Fruit fly (Drosophila melanogaster) whole organism, embryonic: ENCODE data around the gene rk.
A peak's percentile ranks its signal among the peaks of the same experiment; 100 is the strongest.

Experiments used
- Atf3 ChIP-seq: fragments of 200-800 bp; sonication (Bioruptor generic); optimal IDR thresholded peaks from 3 replicates; lab custom pipeline; 2016; ENCODE audit warnings: missing biosample characterization, missing genetic modification characterization
- CG10274 ChIP-seq: fragments of 200-800 bp; sonication (Bioruptor generic); optimal IDR thresholded peaks from 3 replicates; lab custom pipeline; 2017; ENCODE audit warnings: missing biosample characterization, mild to moderate bottlenecking, missing genetic modification characterization
- CG10431 ChIP-seq: fragments of 200-800 bp; sonication (Bioruptor generic); optimal IDR thresholded peaks from 3 replicates; lab custom pipeline; 2018; ENCODE audit warnings: missing biosample characterization, mild to moderate bottlenecking, missing genetic modification characterization
- CG11560 ChIP-seq: fragments of 200-800 bp; sonication (Bioruptor generic); IDR thresholded peaks from 3 replicates; pipeline ENCODE4 v1.3.6; 2022; ENCODE audit warnings: missing biosample characterization, missing genetic modification characterization
- CG1233 ChIP-seq: fragments of 200-800 bp; sonication (Bioruptor generic); optimal IDR thresholded peaks from 4 replicates; lab custom pipeline; 2018; ENCODE audit warnings: missing biosample characterization, mild to moderate bottlenecking, missing genetic modification characterization
- CG12659 ChIP-seq: fragments of 200-800 bp; sonication (Bioruptor generic); optimal IDR thresholded peaks from 3 replicates; lab custom pipeline; 2017; ENCODE audit warnings: mild to moderate bottlenecking, missing biosample characterization, missing genetic modification reagents, missing genetic modification characterization
- CG12942 ChIP-seq: fragments of 200-800 bp; sonication (Bioruptor generic); optimal IDR thresholded peaks from 3 replicates; lab custom pipeline; 2016; ENCODE audit warnings: missing biosample characterization, missing genetic modification characterization
- CG13287 ChIP-seq: fragments of 200-800 bp; sonication (Bioruptor generic); IDR thresholded peaks from 2 replicates; pipeline ENCODE4 v1.3.6; 2022; ENCODE audit warnings: missing biosample characterization, missing genetic modification characterization; ENCODE audit not compliant: partially characterized antibody
- CG14710 ChIP-seq: fragments of 200-800 bp; sonication (Bioruptor generic); optimal IDR thresholded peaks from 3 replicates; lab custom pipeline; 2019; ENCODE audit warnings: missing biosample characterization, mild to moderate bottlenecking, missing genetic modification characterization, moderate library complexity
- CG14860 ChIP-seq: fragments of 200-800 bp; sonication (Bioruptor generic); IDR thresholded peaks from 3 replicates; pipeline ENCODE4 v1.3.6; 2022; ENCODE audit warnings: missing biosample characterization, missing genetic modification characterization; ENCODE audit not compliant: partially characterized antibody
- CG15601 ChIP-seq: fragments of 200-800 bp; sonication (Bioruptor generic); optimal IDR thresholded peaks from 3 replicates; lab custom pipeline; 2019; ENCODE audit warnings: missing biosample characterization, mild to moderate bottlenecking, missing genetic modification characterization, moderate library complexity
- CG3281 ChIP-seq: fragments of 200-800 bp; sonication (Bioruptor generic); optimal IDR thresholded peaks from 3 replicates; lab custom pipeline; 2017; ENCODE audit warnings: missing biosample characterization, mild to moderate bottlenecking, missing genetic modification characterization
- CG34224 ChIP-seq: fragments of 200-800 bp; sonication (Bioruptor generic); IDR thresholded peaks from 3 replicates; pipeline ENCODE4 v1.3.6; 2022; ENCODE audit warnings: missing biosample characterization, missing genetic modification characterization; ENCODE audit not compliant: partially characterized antibody
- CG3847 ChIP-seq: fragments of 200-800 bp; sonication (Bioruptor generic); IDR thresholded peaks from 2 replicates; pipeline ENCODE4 v1.3.6; 2022; ENCODE audit warnings: missing biosample characterization, missing genetic modification characterization
- CG6272 ChIP-seq: fragments of 200-800 bp; sonication (Bioruptor generic); IDR thresholded peaks from 2 replicates; pipeline ENCODE4 v1.3.6; 2022; ENCODE audit warnings: missing biosample characterization, missing genetic modification characterization
- CG6689 ChIP-seq: fragments of 200-800 bp; sonication (Bioruptor generic); IDR thresholded peaks from 2 replicates; pipeline ENCODE4 v1.3.6; 2022; ENCODE audit warnings: missing biosample characterization, missing genetic modification characterization
- CG6813 ChIP-seq: fragments of 200-800 bp; sonication (Bioruptor generic); optimal IDR thresholded peaks from 2 replicates; lab custom pipeline; 2017; ENCODE audit warnings: missing biosample characterization, missing genetic modification characterization, mild to moderate bottlenecking, moderate library complexity, missing genetic modification reagents
- CG7745 ChIP-seq: fragments of 200-800 bp; sonication (Bioruptor generic); optimal IDR thresholded peaks from 2 replicates; lab custom pipeline; 2018; ENCODE audit warnings: missing biosample characterization, mild to moderate bottlenecking, missing genetic modification characterization, moderate library complexity
- CG8089 ChIP-seq: fragments of 200-800 bp; sonication (Bioruptor generic); optimal IDR thresholded peaks from 3 replicates; lab custom pipeline; 2016; ENCODE audit warnings: missing biosample characterization, missing genetic modification characterization
- Chrac-16 ChIP-seq: fragments of 200-800 bp; sonication (Bioruptor generic); optimal IDR thresholded peaks from 3 replicates; lab custom pipeline; 2016; ENCODE audit warnings: missing biosample characterization, missing genetic modification characterization
- D19B ChIP-seq: fragments of 200-800 bp; sonication (Bioruptor generic); optimal IDR thresholded peaks from 2 replicates; lab custom pipeline; 2017; ENCODE audit warnings: missing biosample characterization, mild to moderate bottlenecking, missing genetic modification characterization
- Dbx ChIP-seq: fragments of 200-800 bp; sonication (Bioruptor generic); IDR thresholded peaks from 3 replicates; pipeline ENCODE4 v1.3.6; 2022; ENCODE audit warnings: missing biosample characterization, missing genetic modification characterization
- Dip3 ChIP-seq: fragments of 200-800 bp; sonication (Bioruptor generic); optimal IDR thresholded peaks from 3 replicates; lab custom pipeline; 2016; ENCODE audit warnings: missing biosample characterization, missing genetic modification characterization
- Dp ChIP-seq: fragments of 200-800 bp; sonication (Bioruptor generic); optimal IDR thresholded peaks from 2 replicates; lab custom pipeline; 2018; ENCODE audit warnings: missing biosample characterization, mild to moderate bottlenecking, missing genetic modification characterization, moderate library complexity
- Elba2 ChIP-seq: fragments of 200-800 bp; sonication (Bioruptor generic); optimal IDR thresholded peaks from 3 replicates; lab custom pipeline; 2016; ENCODE audit warnings: missing biosample characterization, missing genetic modification characterization
- Fer3 ChIP-seq: fragments of 200-800 bp; sonication (Bioruptor generic); optimal IDR thresholded peaks from 2 replicates; lab custom pipeline; 2018; ENCODE audit warnings: missing biosample characterization, mild to moderate bottlenecking, missing genetic modification characterization, moderate library complexity
- Hey ChIP-seq: fragments of 200-800 bp; sonication (Bioruptor generic); optimal IDR thresholded peaks from 3 replicates; lab custom pipeline; 2018; ENCODE audit warnings: missing biosample characterization, mild to moderate bottlenecking, missing genetic modification characterization
- MESR4 ChIP-seq: fragments of 200-800 bp; sonication (Bioruptor generic); optimal IDR thresholded peaks from 2 replicates; lab custom pipeline; 2018; ENCODE audit warnings: missing biosample characterization, mild to moderate bottlenecking, missing genetic modification characterization, moderate library complexity
- MTF-1 ChIP-seq: fragments of 200-800 bp; sonication (Bioruptor generic); optimal IDR thresholded peaks from 2 replicates; lab custom pipeline; 2018; ENCODE audit warnings: missing biosample characterization, mild to moderate bottlenecking, missing genetic modification characterization, borderline replicate concordance
- Oaz ChIP-seq: fragments of 200-800 bp; sonication (Bioruptor generic); IDR thresholded peaks from 2 replicates; pipeline ENCODE4 v1.3.6; 2022; ENCODE audit warnings: missing biosample characterization, missing genetic modification characterization
- Poxn ChIP-seq: fragments of 200-800 bp; sonication (Bioruptor generic); IDR thresholded peaks from 2 replicates; pipeline ENCODE4 v1.3.6; 2022; ENCODE audit warnings: missing biosample characterization, missing genetic modification characterization
- Ssrp ChIP-seq: fragments of 200-800 bp; sonication (Bioruptor generic); optimal IDR thresholded peaks from 2 replicates; lab custom pipeline; 2018; ENCODE audit warnings: missing biosample characterization, mild to moderate bottlenecking, missing genetic modification characterization, moderate library complexity
- bsh ChIP-seq, 2 experiments: fragments of 200-800 bp; sonication (Bioruptor generic); optimal IDR thresholded peaks; 2 replicates each; lab custom pipeline; 2017 to 2018; ENCODE audit warnings: mild to moderate bottlenecking in 2 of 2, missing biosample characterization in 2 of 2, missing genetic modification characterization in 2 of 2, moderate library complexity in 1 of 2
- chif ChIP-seq, 2 experiments: fragments of 200-800 bp; sonication (Bioruptor generic); optimal IDR thresholded peaks; 3 replicates each; lab custom pipeline; 2016; ENCODE audit warnings: missing biosample characterization in 2 of 2, missing genetic modification characterization in 2 of 2
- dan ChIP-seq: fragments of 200-800 bp; sonication (Bioruptor generic); IDR thresholded peaks from 2 replicates; pipeline ENCODE4 v1.3.6; 2022; ENCODE audit warnings: missing biosample characterization, missing genetic modification characterization
- ewg ChIP-seq: fragments of 200-800 bp; sonication (Bioruptor generic); optimal IDR thresholded peaks from 3 replicates; lab custom pipeline; 2017; ENCODE audit warnings: mild to moderate bottlenecking, missing biosample characterization, missing genetic modification reagents, missing genetic modification characterization
- fd96Cb ChIP-seq: fragments of 200-800 bp; sonication (Bioruptor generic); optimal IDR thresholded peaks from 2 replicates; lab custom pipeline; 2018; ENCODE audit warnings: missing biosample characterization, mild to moderate bottlenecking, missing genetic modification characterization, moderate library complexity
- gsb-n ChIP-seq: fragments of 200-800 bp; sonication (Bioruptor generic); optimal IDR thresholded peaks from 3 replicates; lab custom pipeline; 2018; ENCODE audit warnings: missing biosample characterization, mild to moderate bottlenecking, missing genetic modification characterization
- hkb ChIP-seq, 2 experiments: fragments of 200-800 bp in 1 of 2; fragments of >200 bp in 1 of 2; sonication (Bioruptor generic) in 1 of 2; IDR thresholded peaks in 1 of 2; optimal IDR thresholded peaks in 1 of 2; 2 replicates each; pipeline versions ENCODE4 v1.3.6 to Lab custom; 2017 to 2022; ENCODE audit warnings: missing biosample characterization in 1 of 2, missing genetic modification characterization in 1 of 2
- kni ChIP-seq: fragments of 200-800 bp; sonication (Bioruptor generic); optimal IDR thresholded peaks from 3 replicates; lab custom pipeline; 2017; ENCODE audit warnings: mild to moderate bottlenecking, missing biosample characterization, missing genetic modification reagents, missing genetic modification characterization
- lilli ChIP-seq: fragments of 200-800 bp; sonication (Bioruptor generic); optimal IDR thresholded peaks from 3 replicates; lab custom pipeline; 2016; ENCODE audit warnings: missing biosample characterization, missing genetic modification characterization
- lov ChIP-seq, 2 experiments: fragments of 200-800 bp in 1 of 2; fragments of >200 bp in 1 of 2; sonication (Bioruptor generic) in 1 of 2; IDR thresholded peaks in 1 of 2; optimal IDR thresholded peaks in 1 of 2; 2 replicates in 1 of 2; 3 replicates in 1 of 2; pipeline versions ENCODE4 v1.3.6 to Lab custom; 2017 to 2022; ENCODE audit warnings: missing biosample characterization in 1 of 2, missing genetic modification characterization in 1 of 2
- mam ChIP-seq: fragments of 200-800 bp; sonication (Bioruptor generic); optimal IDR thresholded peaks from 3 replicates; lab custom pipeline; 2016; ENCODE audit warnings: missing biosample characterization, missing genetic modification characterization
- nmo ChIP-seq: fragments of 200-800 bp; sonication (Bioruptor generic); optimal IDR thresholded peaks from 2 replicates; lab custom pipeline; 2018; ENCODE audit warnings: missing biosample characterization, mild to moderate bottlenecking, missing genetic modification characterization, moderate library complexity
- otp ChIP-seq: fragments of 200-800 bp; sonication (Bioruptor generic); IDR thresholded peaks from 3 replicates; pipeline ENCODE4, ENCODE4 v1.3.6; 2022; ENCODE audit warnings: missing biosample characterization, missing genetic modification characterization
- pum ChIP-seq: fragments of 200-800 bp; sonication (Bioruptor generic); optimal IDR thresholded peaks from 2 replicates; lab custom pipeline; 2016; ENCODE audit warnings: missing biosample characterization, missing genetic modification characterization
- row ChIP-seq: fragments of 200-800 bp; sonication (Bioruptor generic); IDR thresholded peaks from 3 replicates; pipeline ENCODE4 v1.3.6; 2022; ENCODE audit warnings: missing biosample characterization, missing genetic modification characterization
- seq ChIP-seq: fragments of 200-800 bp; sonication (Bioruptor generic); IDR thresholded peaks from 2 replicates; pipeline ENCODE4 v1.3.6; 2022; ENCODE audit warnings: missing biosample characterization, missing genetic modification characterization
- tup ChIP-seq: fragments of 200-800 bp; sonication (Bioruptor generic); optimal IDR thresholded peaks from 2 replicates; lab custom pipeline; 2016; ENCODE audit warnings: missing biosample characterization, mild to moderate bottlenecking, missing genetic modification characterization, moderate library complexity
- zfh2 ChIP-seq: fragments of 200-800 bp; sonication (Bioruptor generic); optimal IDR thresholded peaks from 2 replicates; lab custom pipeline; 2016; ENCODE audit warnings: missing biosample characterization, missing genetic modification characterization

rk gene

dm6 chr2L:14024746-14025105 is 23.7 kb upstream of the rk start (continued):
- TF ChIP-seq ewg (GFP tag; lab: Kevin White, UChicago): no peak
- TF ChIP-seq Hey (tag; lab: Kevin White, UChicago): no peak
- TF ChIP-seq D19B: peak; percentile 37
- TF ChIP-seq Dip3 (GFP tag; lab: Kevin White, UChicago): peak; percentile 43
- no peak for TF ChIP-seq kni (GFP tag; lab: Kevin White, UChicago)
- TF ChIP-seq CG3847: 0 out of 2 replicates have a peak, but pooled peaks have one; percentile 24
- no peak; the same call in 1 of the 2 replicates for TF ChIP-seq Poxn (GFP tag; lab: Robert Waterston, UW)
- peak; percentile 34 for TF ChIP-seq Chrac-16 (GFP tag; lab: Kevin White, UChicago)
- TF ChIP-seq Fer3 (tag; lab: Kevin White, UChicago): no peak
- TF ChIP-seq Elba2 (GFP tag; lab: Kevin White, UChicago): no peak
- no peak for TF ChIP-seq CG10274 (GFP tag; lab: Kevin White, UChicago)
- TF ChIP-seq seq (GFP tag; lab: Robert Waterston, UW): no peak
- peak; percentile 84 for TF ChIP-seq row (GFP tag; lab: Robert Waterston, UW)
- peak; percentile 31 for TF ChIP-seq mam
- TF ChIP-seq bsh (GFP tag; optimal IDR thresholded peaks at IDR 0.05; lab: Kevin White, UChicago): peak in 1 of 2 experiments; percentile 47
- no peak for TF ChIP-seq CG14860 (GFP tag; lab: Robert Waterston, UW)
- TF ChIP-seq CG34224 (GFP tag; lab: Robert Waterston, UW): no peak
- peak; percentile 61 for TF ChIP-seq Ssrp
- TF ChIP-seq CG11560 (tag; lab: Robert Waterston, UW): no peak
- no peak for TF ChIP-seq CG12942 (GFP tag; lab: Kevin White, UChicago)
- TF ChIP-seq pum: peak; percentile 28
- TF ChIP-seq chif (GFP tag; optimal IDR thresholded peaks at IDR 0.05; lab: Kevin White, UChicago): no peak
- no peak for TF ChIP-seq CG3281 (GFP tag; lab: Kevin White, UChicago)
- TF ChIP-seq dan: no peak
- TF ChIP-seq Atf3 (GFP tag; lab: Kevin White, UChicago): no peak
- TF ChIP-seq CG6813 (GFP tag; lab: Kevin White, UChicago): no peak
- TF ChIP-seq CG14710 (tag; lab: Kevin White, UChicago): peak; percentile 1
- no peak for TF ChIP-seq CG13287 (GFP tag; lab: Robert Waterston, UW)
- TF ChIP-seq CG15601 (tag; lab: Kevin White, UChicago): no peak
- no peak for TF ChIP-seq CG1233
- no peak for TF ChIP-seq Dbx (GFP tag; lab: Robert Waterston, UW)
- no peak for TF ChIP-seq CG6272 (GFP tag; lab: Robert Waterston, UW)
- TF ChIP-seq Dp (GFP tag; lab: Kevin White, UChicago): no peak
- no peak for TF ChIP-seq otp
- TF ChIP-seq zfh2 (GFP tag; lab: Kevin White, UChicago): peak; percentile 40
- TF ChIP-seq CG10431: no peak
- TF ChIP-seq CG12659 (GFP tag; lab: Kevin White, UChicago): peak; percentile 14
- no peak for TF ChIP-seq CG7745 (tag; lab: Kevin White, UChicago)
- TF ChIP-seq MTF-1 (GFP tag; lab: Kevin White, UChicago): no peak
- no peak for TF ChIP-seq tup (GFP tag; lab: Kevin White, UChicago)
- no peak for TF ChIP-seq CG8089
- no peak for TF ChIP-seq lov (optimal IDR thresholded peaks at IDR 0.05; lab: Kevin White, UChicago)
- no peak for TF ChIP-seq lov (GFP tag; IDR thresholded peaks at IDR 0.05; lab: Robert Waterston, UW)
- no peak for TF ChIP-seq gsb-n (tag; lab: Kevin White, UChicago)
- no peak for TF ChIP-seq lilli (GFP tag; lab: Kevin White, UChicago)
- TF ChIP-seq hkb (optimal IDR thresholded peaks at IDR 0.05; lab: Kevin White, UChicago): no peak
- TF ChIP-seq hkb (GFP tag; IDR thresholded peaks at IDR 0.05; lab: Robert Waterston, UW): no peak
- peak; percentile 63 for TF ChIP-seq nmo (GFP tag; lab: Kevin White, UChicago)
- no peak for TF ChIP-seq Oaz
- no peak for TF ChIP-seq MESR4 (GFP tag; lab: Kevin White, UChicago)
- TF ChIP-seq CG6689 (GFP tag; lab: Robert Waterston, UW): peak; percentile 20; the same call in 1 of the 2 replicates
- TF ChIP-seq fd96Cb (tag; lab: Kevin White, UChicago): peak; percentile 58
